Worm (Caenorhabditis elegans) whole organism, mixed stage, embryonic: ENCODE measurements around the gene E_BE45912.2.
A peak's percentile ranks its signal among the peaks of the same experiment; 100 is the strongest.

Source experiments
- M03D4.4 ChIP-seq: sonication (generic microtip); optimal IDR thresholded peaks from 2 replicates; lab custom pipeline; 2017; ENCODE audit warnings: mild to moderate bottlenecking, missing genetic modification characterization, missing compliant biosample characterization
- bed-3 ChIP-seq: fragments of 200-800 bp; sonication (Bioruptor generic); optimal IDR thresholded peaks from 3 replicates; lab custom pipeline; 2018; ENCODE audit warnings: mild to moderate bottlenecking, missing genetic modification characterization, moderate library complexity, missing compliant biosample characterization
- blmp-1 ChIP-seq: fragments of 150-350 bp; optimal IDR thresholded peaks from 2 replicates; lab custom pipeline; 2014; ENCODE audit warnings: missing biosample characterization, missing genetic modification characterization
- ceh-39 ChIP-seq: fragments of 150-350 bp; optimal IDR thresholded peaks from 2 replicates; lab custom pipeline; 2014; ENCODE audit warnings: missing biosample characterization, missing genetic modification characterization
- ceh-43 ChIP-seq: fragments of 200-800 bp; sonication (Bioruptor generic); optimal IDR thresholded peaks from 2 replicates; lab custom pipeline; 2018; ENCODE audit warnings: mild to moderate bottlenecking, missing genetic modification characterization, moderate library complexity, missing compliant biosample characterization
- ceh-83 ChIP-seq: fragments of 200-800 bp; sonication (Bioruptor generic); optimal IDR thresholded peaks from 2 replicates; lab custom pipeline; 2018; ENCODE audit warnings: mild to moderate bottlenecking, missing genetic modification characterization, missing compliant biosample characterization
- ces-1 ChIP-seq: fragments of 150-350 bp; optimal IDR thresholded peaks from 2 replicates; lab custom pipeline; 2014; ENCODE audit warnings: missing biosample characterization, missing genetic modification reagents, missing genetic modification characterization
- cnd-1 ChIP-seq: fragments of 200-800 bp; sonication (Bioruptor generic); optimal IDR thresholded peaks from 2 replicates; lab custom pipeline; 2018; ENCODE audit warnings: mild to moderate bottlenecking, missing genetic modification characterization, missing compliant biosample characterization
- drap-1 ChIP-seq: fragments of 200-800 bp; sonication (Bioruptor generic); optimal IDR thresholded peaks from 3 replicates; lab custom pipeline; 2018; ENCODE audit warnings: mild to moderate bottlenecking, missing genetic modification characterization, missing compliant biosample characterization
- elt-1 ChIP-seq: sonication (generic microtip); optimal IDR thresholded peaks from 2 replicates; lab custom pipeline; 2017; ENCODE audit warnings: missing genetic modification characterization, mild to moderate bottlenecking, missing compliant biosample characterization, antibody characterized with exemption, moderate library complexity, borderline replicate concordance; ENCODE audit not compliant: insufficient read depth
- elt-3 ChIP-seq: fragments of 150-350 bp; optimal IDR thresholded peaks from 2 replicates; lab custom pipeline; 2014; ENCODE audit warnings: missing biosample characterization, missing genetic modification characterization
- flh-1 ChIP-seq: fragments of 200-800 bp; sonication (Bioruptor generic); optimal IDR thresholded peaks from 2 replicates; lab custom pipeline; 2018; ENCODE audit warnings: mild to moderate bottlenecking, missing genetic modification characterization, moderate library complexity, missing compliant biosample characterization
- ham-2 ChIP-seq: fragments of 200-800 bp; sonication (Bioruptor generic); optimal IDR thresholded peaks from 2 replicates; lab custom pipeline; 2018; ENCODE audit warnings: mild to moderate bottlenecking, missing genetic modification characterization, missing compliant biosample characterization
- hlh-1 ChIP-seq: fragments of 150-350 bp; optimal IDR thresholded peaks from 2 replicates; lab custom pipeline; 2014; ENCODE audit warnings: missing biosample characterization, missing genetic modification reagents, missing genetic modification characterization
- lin-13 ChIP-seq: fragments of 150-350 bp; optimal IDR thresholded peaks from 2 replicates; lab custom pipeline; 2014; ENCODE audit warnings: missing biosample characterization, missing genetic modification characterization
- lin-32 ChIP-seq: fragments of 200-800 bp; sonication (Bioruptor generic); optimal IDR thresholded peaks from 2 replicates; lab custom pipeline; 2018; ENCODE audit warnings: mild to moderate bottlenecking, missing genetic modification characterization, missing compliant biosample characterization
- lsy-2 ChIP-seq: fragments of 150-350 bp; optimal IDR thresholded peaks from 2 replicates; lab custom pipeline; 2014; ENCODE audit warnings: missing biosample characterization, missing genetic modification characterization
- mab-5 ChIP-seq: fragments of 150-350 bp; optimal IDR thresholded peaks from 2 replicates; lab custom pipeline; 2014; ENCODE audit warnings: missing biosample characterization, missing genetic modification characterization
- mep-1 ChIP-seq: fragments of 150-350 bp; optimal IDR thresholded peaks from 2 replicates; lab custom pipeline; 2017; ENCODE audit warnings: missing biosample characterization, missing genetic modification reagents, missing genetic modification characterization, inconsistent platforms
- mls-2 ChIP-seq: sonication (generic microtip); optimal IDR thresholded peaks from 2 replicates; lab custom pipeline; 2016; ENCODE audit warnings: mild to moderate bottlenecking, missing genetic modification characterization, moderate library complexity, missing compliant biosample characterization
- nhr-12 ChIP-seq: fragments of 150-350 bp; optimal IDR thresholded peaks from 2 replicates; lab custom pipeline; 2014; ENCODE audit warnings: missing biosample characterization, missing genetic modification characterization
- nhr-2 ChIP-seq: fragments of 150-350 bp; optimal IDR thresholded peaks from 2 replicates; lab custom pipeline; 2014; ENCODE audit warnings: missing biosample characterization, missing genetic modification characterization
- nhr-237 ChIP-seq: fragments of 150-350 bp; optimal IDR thresholded peaks from 2 replicates; lab custom pipeline; 2014; ENCODE audit warnings: missing biosample characterization, missing genetic modification characterization
- nhr-28 ChIP-seq: fragments of 150-350 bp; optimal IDR thresholded peaks from 2 replicates; lab custom pipeline; 2014; ENCODE audit warnings: missing biosample characterization, missing genetic modification characterization
- nhr-76 ChIP-seq: sonication (generic microtip); optimal IDR thresholded peaks from 2 replicates; lab custom pipeline; 2017; ENCODE audit warnings: missing biosample characterization, missing genetic modification characterization
- pha-4 ChIP-seq: fragments of 150-350 bp; optimal IDR thresholded peaks from 2 replicates; lab custom pipeline; 2018; ENCODE audit warnings: missing biosample characterization, missing genetic modification reagents, missing genetic modification characterization
- sem-2 ChIP-seq: fragments of 200-800 bp; sonication (Bioruptor generic); optimal IDR thresholded peaks from 2 replicates; lab custom pipeline; 2018; ENCODE audit warnings: mild to moderate bottlenecking, missing genetic modification characterization, missing compliant biosample characterization
- snpc-4 ChIP-seq: fragments of 150-350 bp; optimal IDR thresholded peaks from 2 replicates; lab custom pipeline; 2014; ENCODE audit warnings: missing biosample characterization, missing genetic modification characterization
- sptf-1 ChIP-seq: sonication (generic microtip); optimal IDR thresholded peaks from 2 replicates; lab custom pipeline; 2017; ENCODE audit warnings: mild to moderate bottlenecking, missing genetic modification characterization, moderate library complexity, missing compliant biosample characterization
- tbx-8 ChIP-seq: fragments of 200-800 bp; sonication (Bioruptor generic); optimal IDR thresholded peaks from 2 replicates; lab custom pipeline; 2018; ENCODE audit warnings: mild to moderate bottlenecking, missing genetic modification characterization, moderate library complexity, missing compliant biosample characterization
- unc-120 ChIP-seq: sonication (generic microtip); optimal IDR thresholded peaks from 2 replicates; lab custom pipeline; 2017; ENCODE audit warnings: missing genetic modification characterization, missing compliant biosample characterization; ENCODE audit not compliant: poor library complexity, severe bottlenecking
- unc-39 ChIP-seq: fragments of 150-350 bp; optimal IDR thresholded peaks from 2 replicates; lab custom pipeline; 2014; ENCODE audit warnings: missing biosample characterization, missing genetic modification characterization
- unc-62 ChIP-seq: fragments of 150-350 bp; optimal IDR thresholded peaks from 2 replicates; lab custom pipeline; 2014; ENCODE audit warnings: missing biosample characterization, missing genetic modification reagents, missing genetic modification characterization
- zip-8 ChIP-seq: fragments of 150-350 bp; optimal IDR thresholded peaks from 2 replicates; lab custom pipeline; 2014; ENCODE audit warnings: missing biosample characterization, missing genetic modification characterization
- ztf-11 ChIP-seq: fragments of 150-350 bp; optimal IDR thresholded peaks from 2 replicates; lab custom pipeline; 2014; ENCODE audit warnings: missing biosample characterization, missing genetic modification characterization

E_BE45912.2 gene

ce11 chrIII:1051877-1052276 is 21.0 kb upstream of the E_BE45912.2 start:
- TF ChIP-seq sem-2 (GFP tag; lab: Kevin White, UChicago): peak; percentile 16
- no peak for TF ChIP-seq ztf-11 (tag; lab: Kevin White, UChicago)
- TF ChIP-seq lin-13 (tag; lab: Kevin White, UChicago): no peak
- TF ChIP-seq bed-3 (GFP tag; lab: Kevin White, UChicago): no peak
- TF ChIP-seq ham-2 (GFP tag; lab: Kevin White, UChicago): no peak
- TF ChIP-seq ces-1 (GFP tag; lab: Kevin White, UChicago): no peak

- no peak for TF ChIP-seq ces-1 (GFP tag; lab: Kevin White, UChicago)
- no peak for TF ChIP-seq ztf-11 (tag; lab: Kevin White, UChicago)
- no peak for TF ChIP-seq hlh-1
- no peak for TF ChIP-seq ham-2 (GFP tag; lab: Kevin White, UChicago)
- TF ChIP-seq mab-5 (tag; lab: Kevin White, UChicago): no peak
Measured at ce11 chrIII:1043790-1044189, 12.9 kb upstream of the E_BE45912.2 start.

ce11 chrIII:1040059-1040458 is 9.2 kb upstream of the E_BE45912.2 start:
- TF ChIP-seq ceh-39: no peak
- TF ChIP-seq ceh-43: no peak
- TF ChIP-seq snpc-4 (tag; lab: Kevin White, UChicago): no peak
- no peak for TF ChIP-seq ces-1 (GFP tag; lab: Kevin White, UChicago)
- no peak for TF ChIP-seq unc-120 (tag; lab: Kevin White, UChicago)
- no peak for TF ChIP-seq ceh-83
- TF ChIP-seq zip-8 (tag; lab: Kevin White, UChicago): no peak
- TF ChIP-seq sem-2 (GFP tag; lab: Kevin White, UChicago): no peak
- TF ChIP-seq bed-3 (GFP tag; lab: Kevin White, UChicago): no peak
- no peak for TF ChIP-seq M03D4.4 (tag; lab: Kevin White, UChicago)
- no peak for TF ChIP-seq ham-2 (GFP tag; lab: Kevin White, UChicago)
- TF ChIP-seq elt-1: no peak
- TF ChIP-seq hlh-1: no peak
- TF ChIP-seq, all 35 proteins: peak for 0

ce11 chrIII:1037173-1037572 is 6.3 kb upstream of the E_BE45912.2 start, which contains the start of the genes chin-1 and BE0003N10.1:
TSS of gene chin-1 (minus strand) at chrIII:1037212.
TSS of gene BE0003N10.1 (plus strand) at chrIII:1037492.
- TF ChIP-seq flh-1 (GFP tag; lab: Kevin White, UChicago) (no peak), cnd-1 (no peak), nhr-28 (tag; lab: Kevin White, UChicago) (no peak), tbx-8 (GFP tag; lab: Kevin White, UChicago) (no peak), bed-3 (GFP tag; lab: Kevin White, UChicago) (no peak), lin-13 (tag; lab: Kevin White, UChicago) (peak; percentile 31), nhr-237 (tag; lab: Kevin White, UChicago) (no peak), zip-8 (tag; lab: Kevin White, UChicago) (no peak), unc-120 (tag; lab: Kevin White, UChicago) (no peak), blmp-1 (tag; lab: Kevin White, UChicago) (no peak), lin-32 (GFP tag; lab: Kevin White, UChicago) (no peak), lsy-2 (peak; percentile 28), hlh-1 (no peak), snpc-4 (tag; lab: Kevin White, UChicago) (no peak), ceh-43 (no peak), sem-2 (GFP tag; lab: Kevin White, UChicago) (no peak), ham-2 (GFP tag; lab: Kevin White, UChicago) (no peak), elt-1 (no peak), ceh-39 (no peak), M03D4.4 (tag; lab: Kevin White, UChicago) (no peak), unc-39 (no peak), nhr-2 (tag; lab: Kevin White, UChicago) (no peak), mep-1 (tag; lab: Kevin White, UChicago) (peak; percentile 30), pha-4 (tag; lab: Kevin White, UChicago) (no peak), mls-2 (tag; lab: Kevin White, UChicago) (no peak), drap-1 (GFP tag; lab: Kevin White, UChicago) (no peak), nhr-12 (tag; lab: Kevin White, UChicago) (no peak), sptf-1 (tag; lab: Kevin White, UChicago) (no peak), nhr-76 (tag; lab: Kevin White, UChicago) (no peak), ces-1 (GFP tag; lab: Kevin White, UChicago) (peak; percentile 32), ztf-11 (tag; lab: Kevin White, UChicago) (no peak), mab-5 (tag; lab: Kevin White, UChicago) (no peak), unc-62 (GFP tag; lab: Kevin White, UChicago) (no peak), elt-3 (tag; lab: Kevin White, UChicago) (no peak)
